Worm (Caenorhabditis elegans) whole organism, L3 larva: ENCODE measurements around the gene F40E10.5.

Source experiments
- R02D3.7 ChIP-seq: fragments of 150-350 bp; optimal IDR thresholded peaks from 2 replicates; lab custom pipeline; 2014; ENCODE audit warnings: missing biosample characterization, missing genetic modification characterization
- ama-1 ChIP-seq: fragments of 150-350 bp; optimal IDR thresholded peaks from 2 replicates; lab custom pipeline; 2018
- ceh-16 ChIP-seq: sonication (generic microtip); optimal IDR thresholded peaks from 2 replicates; lab custom pipeline; 2017; ENCODE audit warnings: missing biosample characterization, missing genetic modification characterization
- ceh-82 ChIP-seq: fragments of 150-350 bp; optimal IDR thresholded peaks from 2 replicates; lab custom pipeline; 2014; ENCODE audit warnings: missing biosample characterization, missing genetic modification characterization
- daf-12 ChIP-seq: fragments of 150-350 bp; optimal IDR thresholded peaks from 2 replicates; lab custom pipeline; 2014; ENCODE audit warnings: missing biosample characterization, missing genetic modification reagents, missing genetic modification characterization
- elt-2 ChIP-seq: sonication (generic microtip); optimal IDR thresholded peaks from 2 replicates; lab custom pipeline; 2016; ENCODE audit warnings: missing genetic modification reagents, mild to moderate bottlenecking, missing genetic modification characterization, missing compliant biosample characterization
- elt-3 ChIP-seq, 3 experiments: fragments of 150-350 bp in 1 of 3; sonication (generic microtip) in 2 of 3; optimal IDR thresholded peaks; 2 replicates in 2 of 3; 4 replicates in 1 of 3; lab custom pipeline; 2014 to 2017; ENCODE audit warnings: missing biosample characterization in 3 of 3, missing genetic modification characterization in 3 of 3
- fkh-10 ChIP-seq: sonication (generic microtip); optimal IDR thresholded peaks from 2 replicates; lab custom pipeline; 2017; ENCODE audit warnings: missing biosample characterization, missing genetic modification reagents, missing genetic modification characterization
- lin-39 ChIP-seq: fragments of 150-350 bp; optimal IDR thresholded peaks from 2 replicates; lab custom pipeline; 2018; ENCODE audit warnings: missing biosample characterization, missing genetic modification reagents, missing genetic modification characterization
- nhr-25 ChIP-seq: sonication (generic microtip); optimal IDR thresholded peaks from 2 replicates; lab custom pipeline; 2017; ENCODE audit warnings: missing biosample characterization, missing genetic modification characterization
- skn-1 ChIP-seq: fragments of 150-350 bp; optimal IDR thresholded peaks from 2 replicates; lab custom pipeline; 2014; ENCODE audit warnings: missing biosample characterization, missing genetic modification characterization
- unc-62 ChIP-seq: fragments of 150-350 bp; sonication (generic microtip); optimal IDR thresholded peaks from 4 replicates; lab custom pipeline; 2014; ENCODE audit warnings: missing biosample characterization, missing genetic modification reagents, missing genetic modification characterization
- ztf-4 ChIP-seq: fragments of 150-350 bp; optimal IDR thresholded peaks from 2 replicates; lab custom pipeline; 2014; ENCODE audit warnings: missing biosample characterization, missing genetic modification characterization

DNA sequence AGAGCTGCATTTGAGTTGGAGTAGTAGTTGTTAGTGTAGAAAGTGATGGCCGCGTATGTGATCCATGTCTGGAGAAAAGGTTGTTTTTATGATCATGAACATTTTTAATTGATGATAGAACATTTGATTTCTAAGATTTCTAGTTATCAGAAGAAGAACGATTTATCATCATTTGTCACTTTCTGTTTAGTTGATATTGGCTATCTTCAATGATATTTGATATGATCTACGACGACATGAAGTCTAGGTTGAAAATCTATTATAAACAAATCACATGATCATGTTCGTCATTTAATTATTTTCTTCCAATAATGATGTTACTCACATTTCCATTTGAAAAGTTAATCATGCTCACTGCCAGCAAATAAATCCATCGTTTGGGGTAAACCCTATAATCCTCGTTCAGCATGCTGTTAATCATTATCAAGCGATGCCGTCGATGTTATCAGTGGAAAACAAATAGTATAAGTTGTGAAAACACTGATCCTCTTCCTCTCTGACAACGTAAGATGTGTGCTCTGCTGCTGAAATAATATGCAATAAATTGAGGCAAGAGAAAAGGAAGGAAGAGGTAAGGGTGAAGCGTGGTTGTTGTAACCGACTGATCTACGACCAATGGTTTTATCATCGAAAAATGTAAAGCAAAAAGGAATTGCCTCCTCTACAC lies 35.5 kb downstream of the F40E10.5 start:
- TF ChIP-seq ztf-4 (tag; lab: Kevin White, UChicago) (no peak), fkh-10 (GFP tag; lab: Kevin White, UChicago) (no peak), elt-3 (tag; optimal IDR thresholded peaks at IDR 0.05; lab: Kevin White, UChicago) (no peak), unc-62 (GFP tag; lab: Kevin White, UChicago) (no peak), nhr-25 (peak; percentile 58), elt-2 (peak; percentile 57), R02D3.7 (tag; lab: Kevin White, UChicago) (no peak), ceh-16 (no peak), ama-1 (lab: Kevin White, UChicago) (no peak), skn-1 (tag; lab: Kevin White, UChicago) (no peak), lin-39 (tag; lab: Kevin White, UChicago) (no peak), daf-12 (no peak), ceh-82 (tag; lab: Kevin White, UChicago) (no peak)
